Worm (Caenorhabditis elegans) whole organism, young adult: Measurements from ENCODE around the gene F10D7.3.

ENCODE experiments used
- B0019.2 ChIP-seq: fragments of 200-800 bp; sonication (Bioruptor generic); conservative IDR thresholded peaks from 2 replicates; pipeline ENCODE4 v1.3.6; 2022; ENCODE audit warnings: missing genetic modification reagents, missing genetic modification characterization, missing compliant biosample characterization
- C17E4.6 ChIP-seq: fragments of 200-800 bp; sonication (Bioruptor generic); IDR thresholded peaks from 2 replicates; pipeline ENCODE4 v1.3.6; 2022; ENCODE audit warnings: missing genetic modification reagents, missing genetic modification characterization, missing compliant biosample characterization
- D2030.7 ChIP-seq: fragments of 200-800 bp; sonication (Bioruptor generic); IDR thresholded peaks from 2 replicates; pipeline ENCODE4 v1.3.6; 2022; ENCODE audit warnings: missing genetic modification reagents, missing genetic modification characterization, missing compliant biosample characterization
- F22D6.2 ChIP-seq: sonication (generic microtip); optimal IDR thresholded peaks from 2 replicates; lab custom pipeline; 2016; ENCODE audit warnings: mild to moderate bottlenecking, missing genetic modification characterization, missing compliant biosample characterization
- F23B12.7 ChIP-seq: sonication (generic microtip); optimal IDR thresholded peaks from 2 replicates; lab custom pipeline; 2017; ENCODE audit warnings: missing genetic modification characterization, mild to moderate bottlenecking, missing compliant biosample characterization, antibody characterized with exemption, moderate library complexity; ENCODE audit not compliant: insufficient read depth
- F39B2.1 ChIP-seq: fragments of 200-800 bp; sonication (Bioruptor generic); IDR thresholded peaks from 2 replicates; pipeline ENCODE4 v1.3.6; 2022; ENCODE audit warnings: missing genetic modification reagents, missing genetic modification characterization, missing compliant biosample characterization
- F52B5.7 ChIP-seq: sonication (generic microtip); optimal IDR thresholded peaks from 2 replicates; lab custom pipeline; 2016; ENCODE audit warnings: mild to moderate bottlenecking, missing genetic modification characterization, missing compliant biosample characterization
- F57A8.1 ChIP-seq: fragments of 200-800 bp; sonication (Bioruptor generic); optimal IDR thresholded peaks from 2 replicates; lab custom pipeline; 2018; ENCODE audit warnings: mild to moderate bottlenecking, missing genetic modification characterization, moderate library complexity, missing compliant biosample characterization
- F57C9.4 ChIP-seq: sonication (generic microtip); optimal IDR thresholded peaks from 2 replicates; lab custom pipeline; 2017; ENCODE audit warnings: mild to moderate bottlenecking, missing genetic modification characterization, missing compliant biosample characterization
- Y53G8AR.9 ChIP-seq: fragments of 200-800 bp; sonication (Bioruptor generic); conservative IDR thresholded peaks from 2 replicates; pipeline ENCODE4 v1.3.6; 2022; ENCODE audit warnings: missing genetic modification reagents, missing genetic modification characterization, missing compliant biosample characterization
- Y56A3A.18 ChIP-seq: fragments of 200-800 bp; sonication (Bioruptor generic); IDR thresholded peaks from 2 replicates; pipeline ENCODE4 v1.3.6; 2022; ENCODE audit warnings: missing genetic modification reagents, missing genetic modification characterization, missing compliant biosample characterization
- aptf-3 ChIP-seq: fragments of 200-800 bp; sonication (Bioruptor generic); IDR thresholded peaks from 2 replicates; pipeline ENCODE4 v1.3.6; 2022; ENCODE audit warnings: missing genetic modification characterization, missing compliant biosample characterization
- attf-3 ChIP-seq: fragments of 200-800 bp; sonication (Bioruptor generic); conservative IDR thresholded peaks from 2 replicates; pipeline ENCODE4 v1.3.6; 2022; ENCODE audit warnings: missing genetic modification reagents, missing genetic modification characterization, missing compliant biosample characterization
- attf-6 ChIP-seq: fragments of 200-800 bp; sonication (Bioruptor generic); IDR thresholded peaks from 2 replicates; pipeline ENCODE4 v1.3.6; 2022; ENCODE audit warnings: missing genetic modification reagents, missing genetic modification characterization, missing compliant biosample characterization
- ccch-3 ChIP-seq: fragments of 200-800 bp; sonication (Bioruptor generic); optimal IDR thresholded peaks from 2 replicates; lab custom pipeline; 2018; ENCODE audit warnings: mild to moderate bottlenecking, missing genetic modification characterization, missing compliant biosample characterization
- ceh-58 ChIP-seq: fragments of 200-800 bp; sonication (Bioruptor generic); IDR thresholded peaks from 2 replicates; pipeline ENCODE4 v1.3.6; 2022; ENCODE audit warnings: missing genetic modification characterization, missing compliant biosample characterization
- chd-7 ChIP-seq: sonication (generic microtip); optimal IDR thresholded peaks from 2 replicates; lab custom pipeline; 2016; ENCODE audit warnings: mild to moderate bottlenecking, missing genetic modification characterization, moderate library complexity, missing compliant biosample characterization
- dox-1 ChIP-seq: fragments of 200-800 bp; sonication (Bioruptor generic); IDR thresholded peaks from 2 replicates; pipeline ENCODE4 v1.3.6; 2022; ENCODE audit warnings: missing genetic modification reagents, missing genetic modification characterization, missing compliant biosample characterization
- efl-1 ChIP-seq: fragments of 150-350 bp; optimal IDR thresholded peaks from 2 replicates; lab custom pipeline; 2014; ENCODE audit warnings: missing biosample characterization, missing genetic modification reagents, missing genetic modification characterization
- egl-18 ChIP-seq: fragments of 200-800 bp; sonication (Bioruptor generic); IDR thresholded peaks from 2 replicates; pipeline ENCODE4 v1.3.6; 2022; ENCODE audit warnings: missing genetic modification reagents, missing genetic modification characterization, missing compliant biosample characterization
- egl-44 ChIP-seq: fragments of 200-800 bp; sonication (Bioruptor generic); IDR thresholded peaks from 2 replicates; pipeline ENCODE4 v1.3.6; 2022; ENCODE audit warnings: missing genetic modification reagents, missing genetic modification characterization, missing compliant biosample characterization
- egrh-3 ChIP-seq: fragments of 200-800 bp; sonication (Bioruptor generic); IDR thresholded peaks from 2 replicates; pipeline ENCODE4 v1.3.6; 2022; ENCODE audit warnings: missing genetic modification reagents, missing genetic modification characterization, missing compliant biosample characterization
- gei-17 ChIP-seq: fragments of 200-800 bp; sonication (Bioruptor generic); optimal IDR thresholded peaks from 2 replicates; lab custom pipeline; 2018; ENCODE audit warnings: mild to moderate bottlenecking, missing genetic modification characterization, missing compliant biosample characterization
- hlh-12 ChIP-seq: sonication (generic microtip); optimal IDR thresholded peaks from 2 replicates; lab custom pipeline; 2016; ENCODE audit warnings: missing genetic modification characterization, missing compliant biosample characterization
- let-607 ChIP-seq, 2 experiments: fragments of 200-800 bp in 1 of 2; sonication (Bioruptor generic) in 1 of 2; sonication (generic microtip) in 1 of 2; optimal IDR thresholded peaks; 2 replicates each; lab custom pipeline; 2016 to 2018; ENCODE audit warnings: mild to moderate bottlenecking in 2 of 2, missing compliant biosample characterization in 2 of 2, missing genetic modification characterization in 2 of 2, moderate library complexity in 2 of 2, missing genotype in 1 of 2
- lin-40 ChIP-seq: sonication (generic microtip); optimal IDR thresholded peaks from 2 replicates; lab custom pipeline; 2016; ENCODE audit warnings: missing genetic modification characterization, mild to moderate bottlenecking, missing compliant biosample characterization, missing genotype, missing genetic modification reagents
- lsl-1 ChIP-seq: fragments of 200-800 bp; sonication (Bioruptor generic); optimal IDR thresholded peaks from 2 replicates; lab custom pipeline; 2018; ENCODE audit warnings: mild to moderate bottlenecking, missing genetic modification characterization, moderate library complexity, missing compliant biosample characterization
- madf-8 ChIP-seq: fragments of 200-800 bp; sonication (Bioruptor generic); conservative IDR thresholded peaks from 2 replicates; pipeline ENCODE4 v1.3.6; 2022; ENCODE audit warnings: missing genetic modification reagents, missing genetic modification characterization, missing compliant biosample characterization
- mxl-1 ChIP-seq: sonication (generic microtip); optimal IDR thresholded peaks from 2 replicates; lab custom pipeline; 2016; ENCODE audit warnings: missing genetic modification characterization, missing compliant biosample characterization
- nfya-2 ChIP-seq: fragments of 200-800 bp; sonication (Bioruptor generic); IDR thresholded peaks from 2 replicates; pipeline ENCODE4 v1.3.6; 2022; ENCODE audit warnings: missing genetic modification reagents, missing genetic modification characterization, missing compliant biosample characterization
- nhr-120 ChIP-seq: fragments of 200-800 bp; sonication (Bioruptor generic); IDR thresholded peaks from 2 replicates; pipeline ENCODE4 v1.3.6; 2022; ENCODE audit warnings: missing genetic modification characterization, missing compliant biosample characterization
- nhr-179 ChIP-seq: sonication (generic microtip); optimal IDR thresholded peaks from 2 replicates; lab custom pipeline; 2016; ENCODE audit warnings: mild to moderate bottlenecking, missing genetic modification characterization, missing compliant biosample characterization
- nhr-80 ChIP-seq: sonication (generic microtip); optimal IDR thresholded peaks from 2 replicates; lab custom pipeline; 2016; ENCODE audit warnings: missing genetic modification characterization, missing compliant biosample characterization
- nhr-90 ChIP-seq: sonication (generic microtip); optimal IDR thresholded peaks from 2 replicates; lab custom pipeline; 2016; ENCODE audit warnings: missing genotype, mild to moderate bottlenecking, missing genetic modification characterization, missing compliant biosample characterization
- rcor-1 ChIP-seq: fragments of 200-800 bp; sonication (Bioruptor generic); IDR thresholded peaks from 2 replicates; pipeline ENCODE4 v1.3.6; 2022; ENCODE audit warnings: missing genetic modification reagents, missing genetic modification characterization, missing compliant biosample characterization
- repo-1 ChIP-seq: sonication (generic microtip); optimal IDR thresholded peaks from 2 replicates; lab custom pipeline; 2017; ENCODE audit warnings: mild to moderate bottlenecking, missing genetic modification characterization, missing compliant biosample characterization
- tbp1 ChIP-seq: fragments of 200-800 bp; sonication (Bioruptor generic); optimal IDR thresholded peaks from 2 replicates; lab custom pipeline; 2018; ENCODE audit warnings: mild to moderate bottlenecking, missing genetic modification characterization, missing compliant biosample characterization
- tbx-9 ChIP-seq: sonication (generic microtip); optimal IDR thresholded peaks from 2 replicates; lab custom pipeline; 2016; ENCODE audit warnings: borderline replicate concordance, missing genetic modification characterization, inconsistent platforms, missing compliant biosample characterization
- unc-62 ChIP-seq: fragments of 150-350 bp; optimal IDR thresholded peaks from 2 replicates; lab custom pipeline; 2014; ENCODE audit warnings: missing biosample characterization, missing genetic modification reagents, missing genetic modification characterization
- zfh-2 ChIP-seq: fragments of 200-800 bp; sonication (Bioruptor generic); conservative IDR thresholded peaks from 2 replicates; pipeline ENCODE4 v1.3.6; 2022; ENCODE audit warnings: missing genetic modification reagents, missing genetic modification characterization, missing compliant biosample characterization
- zim-3 ChIP-seq: sonication (generic microtip); optimal IDR thresholded peaks from 2 replicates; lab custom pipeline; 2017; ENCODE audit warnings: mild to moderate bottlenecking, missing genetic modification characterization, moderate library complexity, missing compliant biosample characterization
- ztf-22 ChIP-seq: fragments of 200-800 bp; sonication (Bioruptor generic); optimal IDR thresholded peaks from 2 replicates; lab custom pipeline; 2018; ENCODE audit warnings: mild to moderate bottlenecking, missing genetic modification characterization, moderate library complexity, missing compliant biosample characterization
- ztf-26 ChIP-seq: sonication (generic microtip); optimal IDR thresholded peaks from 2 replicates; lab custom pipeline; 2017; ENCODE audit warnings: missing genetic modification characterization, missing compliant biosample characterization
- ztf-3 ChIP-seq: fragments of 200-800 bp; sonication (Bioruptor generic); optimal IDR thresholded peaks from 2 replicates; lab custom pipeline; 2018; ENCODE audit warnings: mild to moderate bottlenecking, missing genetic modification characterization, missing compliant biosample characterization
- ztf-6 ChIP-seq: fragments of 200-800 bp; sonication (Bioruptor generic); IDR thresholded peaks from 2 replicates; pipeline ENCODE4 v1.3.6; 2022; ENCODE audit warnings: missing genetic modification reagents, missing genetic modification characterization, missing compliant biosample characterization

The F10D7.3 gene

DNA sequence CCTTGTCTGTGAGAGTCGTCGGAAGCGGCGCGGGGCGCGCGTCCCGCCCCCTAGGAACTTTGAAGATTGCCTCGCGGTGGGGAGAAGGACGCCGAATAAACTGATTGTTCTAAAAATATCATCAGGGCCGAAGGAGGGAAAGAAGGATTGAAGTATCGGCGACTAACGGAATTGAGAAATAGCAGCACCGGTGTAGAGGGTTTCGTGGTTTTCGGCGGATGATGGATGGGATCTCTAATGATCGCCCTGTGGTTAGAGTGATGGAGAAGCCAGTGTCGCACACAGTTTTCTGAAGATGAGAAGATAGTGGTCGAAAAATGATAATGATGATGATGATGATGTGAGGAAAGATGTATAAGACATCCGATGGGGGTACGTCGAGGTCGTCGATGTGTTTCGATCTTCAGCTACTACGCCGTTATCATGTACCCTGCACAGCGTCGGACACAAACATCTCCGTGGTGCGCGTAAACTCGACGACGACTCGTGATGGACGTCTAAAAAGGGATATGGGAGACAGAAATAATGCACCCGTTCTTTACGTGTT, 47.2 kb upstream of the F10D7.3 start, which contains the start of gene osm-11 (continued):
- no peak for TF ChIP-seq aptf-3 (GFP tag; lab: Robert Waterston, UW)
- no peak for TF ChIP-seq ztf-26 (tag; lab: Kevin White, UChicago)

DNA sequence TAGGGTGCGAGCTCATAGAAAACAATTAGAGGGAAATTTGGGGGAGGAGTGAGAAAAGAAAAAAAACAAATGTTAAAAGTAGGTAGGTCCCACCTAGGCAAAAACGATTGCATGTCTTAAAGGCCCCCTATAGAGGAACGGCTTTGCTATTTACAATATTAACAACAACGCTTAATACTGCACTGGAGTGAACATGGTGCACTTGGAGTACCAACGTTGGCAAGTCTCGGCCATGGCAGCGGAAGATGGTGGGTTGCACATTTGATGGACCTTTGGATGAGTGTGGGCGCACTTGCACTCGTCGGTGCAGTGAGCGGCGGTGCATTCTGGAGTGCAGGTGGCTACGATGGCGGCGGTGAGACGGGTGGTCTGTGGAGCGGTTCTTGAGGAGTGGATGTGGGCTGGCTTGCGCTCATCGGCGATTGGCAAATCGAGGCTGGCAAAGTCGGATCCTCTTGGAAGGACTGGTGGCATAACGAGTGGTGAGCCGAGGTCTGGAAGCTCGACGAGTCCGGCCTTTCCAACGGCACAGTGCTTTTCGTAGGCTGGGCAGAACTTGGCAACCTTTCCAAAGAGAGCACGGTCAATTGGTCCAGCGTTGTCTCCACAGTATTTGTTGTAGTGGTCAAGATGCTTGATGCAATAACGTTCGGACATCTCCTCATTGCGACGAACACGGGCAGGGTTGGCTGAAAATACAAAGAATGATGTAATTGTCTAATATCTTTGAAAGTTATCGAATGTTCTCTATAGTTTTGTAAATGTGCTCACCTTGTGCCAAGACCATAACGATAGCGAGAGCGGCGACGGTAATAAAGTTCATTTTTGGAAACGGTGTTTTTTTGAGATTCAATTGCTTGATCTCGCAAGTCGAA, 46.4 kb upstream of the F10D7.3 start:
- TF ChIP-seq attf-6 (no peak), ztf-6 (GFP tag; lab: Robert Waterston, UW) (no peak), ztf-22 (GFP tag; lab: Kevin White, UChicago) (no peak), F52B5.7 (tag; lab: Kevin White, UChicago) (no peak), F22D6.2 (tag; lab: Kevin White, UChicago) (no peak), lsl-1 (GFP tag; lab: Kevin White, UChicago) (no peak), hlh-12 (tag; lab: Kevin White, UChicago) (no peak), repo-1 (tag; lab: Kevin White, UChicago) (peak; percentile 41), rcor-1 (GFP tag; lab: Robert Waterston, UW) (no peak), unc-62 (no peak), F23B12.7 (no peak), tbx-9 (tag; lab: Kevin White, UChicago) (no peak), nhr-179 (no peak), nfya-2 (GFP tag; lab: Robert Waterston, UW) (no peak), egl-44 (GFP tag; lab: Robert Waterston, UW) (no peak), ceh-58 (GFP tag; lab: Robert Waterston, UW) (no peak), nhr-120 (GFP tag; lab: Robert Waterston, UW) (no peak), F39B2.1 (no peak), F57A8.1 (GFP tag; lab: Kevin White, UChicago) (no peak), aptf-3 (GFP tag; lab: Robert Waterston, UW) (no peak), ztf-3 (GFP tag; lab: Kevin White, UChicago) (no peak), ztf-26 (tag; lab: Kevin White, UChicago) (peak; percentile 78), D2030.7 (no peak), tbp1 (GFP tag; lab: Kevin White, UChicago) (no peak), egl-18 (GFP tag; lab: Robert Waterston, UW) (no peak), nhr-80 (tag; lab: Kevin White, UChicago) (no peak), Y56A3A.18 (GFP tag; lab: Robert Waterston, UW) (no peak), F57C9.4 (tag; lab: Kevin White, UChicago) (no peak), mxl-1 (no peak), B0019.2 (no peak), nhr-90 (tag; lab: Kevin White, UChicago) (no peak), chd-7 (tag; lab: Kevin White, UChicago) (no peak), C17E4.6 (GFP tag; lab: Robert Waterston, UW) (no peak), zfh-2 (GFP tag; lab: Robert Waterston, UW) (peak; percentile 86), let-607 (tag; optimal IDR thresholded peaks at IDR 0.05; lab: Kevin White, UChicago) (no peak), madf-8 (GFP tag; lab: Robert Waterston, UW) (no peak), egrh-3 (GFP tag; lab: Robert Waterston, UW) (peak; percentile 74; the same call in 1 of the 2 replicates), gei-17 (no peak), Y53G8AR.9 (GFP tag; lab: Robert Waterston, UW) (no peak), efl-1 (GFP tag; lab: Kevin White, UChicago) (no peak), zim-3 (tag; lab: Kevin White, UChicago) (no peak), lin-40 (no peak), attf-3 (GFP tag; lab: Robert Waterston, UW) (no peak), ccch-3 (GFP tag; lab: Kevin White, UChicago) (no peak), dox-1 (GFP tag; lab: Robert Waterston, UW) (no peak)
